Worm (Caenorhabditis elegans): ENCODE measurements around the gene Y22D7AL.6.

DNA sequence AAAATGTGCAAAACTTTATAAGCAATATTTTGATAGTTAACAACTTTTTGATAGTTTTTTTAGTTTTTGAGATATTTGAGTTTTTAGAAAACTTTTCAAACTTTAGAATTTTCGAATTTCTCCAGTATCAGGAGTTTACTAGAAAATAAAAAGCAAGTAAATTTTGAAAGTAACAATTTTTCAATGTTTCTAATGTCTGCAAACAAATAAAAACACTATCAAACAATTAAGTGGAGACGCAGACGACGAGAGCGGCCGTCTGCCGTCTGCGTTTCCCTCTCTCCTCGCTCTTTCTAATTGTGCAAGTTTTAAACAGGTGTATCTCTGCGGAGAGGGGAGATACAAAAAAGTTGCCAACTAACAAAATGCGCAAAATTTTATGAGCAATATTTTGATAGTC lies 48.2 kb downstream of the Y22D7AL.6 start:
- TF ChIP-seq flt-1 (GFP tag; IDR thresholded peaks at IDR 0.05) (no peak), klf-2 (GFP tag; conservative IDR thresholded peaks at IDR 0.05) (no peak), ztf-23 (GFP tag; IDR thresholded peaks at IDR 0.05) (no peak), ref-1 (GFP tag; conservative IDR thresholded peaks at IDR 0.05) (no peak), ztf-29 (GFP tag; IDR thresholded peaks at IDR 0.05) (no peak), T22C8.4 (GFP tag; IDR thresholded peaks at IDR 0.05) (no peak), med-1 (GFP tag; optimal IDR thresholded peaks at IDR 0.05; ENCODE audit: insufficient read depth) (no peak)
